Worm (Caenorhabditis elegans) whole organism, L2 larva: ENCODE results near the gene C27D6.3.

Source experiments
- F13H6.1 ChIP-seq: sonication (generic microtip); optimal IDR thresholded peaks from 2 replicates; lab custom pipeline; 2016; ENCODE audit warnings: missing genetic modification characterization, missing compliant biosample characterization
- Y55F3AM.14 ChIP-seq: fragments of 200-800 bp; sonication (Bioruptor generic); optimal IDR thresholded peaks from 2 replicates; lab custom pipeline; 2018; ENCODE audit warnings: mild to moderate bottlenecking, missing genetic modification characterization, missing compliant biosample characterization
- ZK546.5 ChIP-seq: sonication (generic microtip); optimal IDR thresholded peaks from 2 replicates; lab custom pipeline; 2017; ENCODE audit warnings: missing biosample characterization, missing genetic modification characterization
- aly-2 ChIP-seq: fragments of 150-350 bp; optimal IDR thresholded peaks from 2 replicates; lab custom pipeline; 2014; ENCODE audit warnings: missing biosample characterization, missing genetic modification characterization
- ama-1 ChIP-seq: fragments of 150-350 bp; optimal IDR thresholded peaks from 2 replicates; lab custom pipeline; 2018; ENCODE audit warnings: inconsistent platforms
- ceh-82 ChIP-seq: fragments of 150-350 bp; optimal IDR thresholded peaks from 2 replicates; lab custom pipeline; 2014; ENCODE audit warnings: missing biosample characterization, missing genetic modification characterization
- dmd-4 ChIP-seq: sonication (generic microtip); optimal IDR thresholded peaks from 2 replicates; lab custom pipeline; 2017; ENCODE audit warnings: missing biosample characterization, missing genetic modification characterization
- elt-3 ChIP-seq: sonication (generic microtip); optimal IDR thresholded peaks from 2 replicates; lab custom pipeline; 2017; ENCODE audit warnings: missing biosample characterization, missing genetic modification characterization
- fos-1 ChIP-seq: fragments of 150-350 bp; optimal IDR thresholded peaks from 2 replicates; lab custom pipeline; 2014; ENCODE audit warnings: missing biosample characterization, missing genetic modification characterization
- gmeb-1 ChIP-seq: fragments of 150-350 bp; optimal IDR thresholded peaks from 2 replicates; lab custom pipeline; 2014; ENCODE audit warnings: missing biosample characterization, missing genetic modification characterization
- lin-11 ChIP-seq: fragments of 150-350 bp; sonication (generic microtip); optimal IDR thresholded peaks from 2 replicates; lab custom pipeline; 2014; ENCODE audit warnings: missing biosample characterization, missing genetic modification characterization, inconsistent platforms, mixed read lengths
- lin-13 ChIP-seq: fragments of 150-350 bp; optimal IDR thresholded peaks from 2 replicates; lab custom pipeline; 2014; ENCODE audit warnings: missing biosample characterization, missing genetic modification reagents, missing genetic modification characterization
- mdl-1 ChIP-seq, 2 experiments: fragments of 150-350 bp in 1 of 2; sonication (generic microtip) in 1 of 2; optimal IDR thresholded peaks; 2 replicates each; lab custom pipeline; 2017; ENCODE audit warnings: missing biosample characterization in 2 of 2, missing genetic modification characterization in 2 of 2
- nhr-10 ChIP-seq: sonication (generic microtip); optimal IDR thresholded peaks from 2 replicates; lab custom pipeline; 2017; ENCODE audit warnings: missing biosample characterization, missing genetic modification characterization
- nhr-129 ChIP-seq: fragments of 150-350 bp; optimal IDR thresholded peaks from 2 replicates; lab custom pipeline; 2014; ENCODE audit warnings: missing biosample characterization, missing genetic modification characterization
- nhr-23 ChIP-seq: fragments of 150-350 bp; optimal IDR thresholded peaks from 2 replicates; lab custom pipeline; 2014; ENCODE audit warnings: missing biosample characterization, missing genetic modification reagents, missing genetic modification characterization
- nhr-237 ChIP-seq: fragments of 150-350 bp; optimal IDR thresholded peaks from 2 replicates; lab custom pipeline; 2014; ENCODE audit warnings: missing biosample characterization, missing genetic modification characterization
- nhr-25 ChIP-seq: fragments of 150-350 bp; sonication (generic microtip); optimal IDR thresholded peaks from 3 replicates; lab custom pipeline; 2014; ENCODE audit warnings: missing biosample characterization, missing genetic modification characterization
- sma-3 ChIP-seq: sonication (generic microtip); optimal IDR thresholded peaks from 2 replicates; lab custom pipeline; 2016; ENCODE audit warnings: missing genetic modification reagents, missing genetic modification characterization, missing compliant biosample characterization
- sma-9 ChIP-seq, 2 experiments: fragments of 150-350 bp in 1 of 2; sonication (generic microtip) in 1 of 2; optimal IDR thresholded peaks; 2 replicates each; lab custom pipeline; 2014 to 2016; ENCODE audit warnings: missing genetic modification characterization in 2 of 2, mild to moderate bottlenecking in 1 of 2, missing biosample characterization in 1 of 2, missing compliant biosample characterization in 1 of 2, missing genetic modification reagents in 1 of 2, moderate library complexity in 1 of 2
- snpc-4 ChIP-seq: fragments of 150-350 bp; optimal IDR thresholded peaks from 2 replicates; lab custom pipeline; 2014; ENCODE audit warnings: missing biosample characterization, missing genetic modification characterization
- unc-39 ChIP-seq: fragments of 150-350 bp; optimal IDR thresholded peaks from 2 replicates; lab custom pipeline; 2014; ENCODE audit warnings: missing biosample characterization, missing genetic modification characterization
- zag-1 ChIP-seq: fragments of 150-350 bp; optimal IDR thresholded peaks from 2 replicates; lab custom pipeline; 2014; ENCODE audit warnings: missing biosample characterization, missing genetic modification characterization
- ztf-11 ChIP-seq: sonication (generic microtip); optimal IDR thresholded peaks from 2 replicates; lab custom pipeline; 2017; ENCODE audit warnings: missing biosample characterization, missing genetic modification characterization
- ztf-4 ChIP-seq: fragments of 150-350 bp; optimal IDR thresholded peaks from 2 replicates; lab custom pipeline; 2014; ENCODE audit warnings: missing biosample characterization, missing genetic modification characterization

Gene C27D6.3

ce11 chrII:5141945-5142514 is 32.2 kb downstream of the C27D6.3 start, which contains the start of gene nas-29 (continued):
- TF ChIP-seq nhr-23 = no peak
- TF ChIP-seq sma-9 (GFP tag; optimal IDR thresholded peaks at IDR 0.05; lab: Kevin White, UChicago) = peak; percentile 50
- no peak for TF ChIP-seq sma-9 (tag; optimal IDR thresholded peaks at IDR 0.05; lab: Kevin White, UChicago)

- no peak for TF ChIP-seq nhr-237 (tag; lab: Kevin White, UChicago)
- no peak for TF ChIP-seq elt-3
- no peak for TF ChIP-seq nhr-129
- no peak for TF ChIP-seq Y55F3AM.14 (GFP tag; lab: Kevin White, UChicago)
- no peak for TF ChIP-seq sma-3 (GFP tag; lab: Kevin White, UChicago)
- TF ChIP-seq F13H6.1 (tag; lab: Kevin White, UChicago) = no peak
- TF ChIP-seq nhr-25 (tag; lab: Kevin White, UChicago) = no peak
- TF ChIP-seq gmeb-1 (tag; lab: Kevin White, UChicago) = no peak
- TF ChIP-seq ceh-82 (tag; lab: Kevin White, UChicago) = no peak
- TF ChIP-seq lin-11 (tag; lab: Kevin White, UChicago) = no peak
- no peak for TF ChIP-seq lin-13 (GFP tag; lab: Kevin White, UChicago)
- no peak for TF ChIP-seq ztf-11 (tag; lab: Kevin White, UChicago)
- TF ChIP-seq mdl-1 (tag; optimal IDR thresholded peaks at IDR 0.05; lab: Kevin White, UChicago) = no peak
- TF ChIP-seq zag-1 (tag; lab: Kevin White, UChicago) = no peak
- no peak for TF ChIP-seq nhr-10 (tag; lab: Kevin White, UChicago)
- TF ChIP-seq aly-2 (tag; lab: Kevin White, UChicago) = no peak
- TF ChIP-seq dmd-4 (tag; lab: Kevin White, UChicago) = no peak
- no peak for TF ChIP-seq fos-1 (tag; lab: Kevin White, UChicago)
Measured at ce11 chrII:5136296-5136767, 37.9 kb downstream of the C27D6.3 start, which contains the start of gene F58A6.2. Gene F58A6.2, plus strand, starts transcription at chrII:5136717.

DNA sequence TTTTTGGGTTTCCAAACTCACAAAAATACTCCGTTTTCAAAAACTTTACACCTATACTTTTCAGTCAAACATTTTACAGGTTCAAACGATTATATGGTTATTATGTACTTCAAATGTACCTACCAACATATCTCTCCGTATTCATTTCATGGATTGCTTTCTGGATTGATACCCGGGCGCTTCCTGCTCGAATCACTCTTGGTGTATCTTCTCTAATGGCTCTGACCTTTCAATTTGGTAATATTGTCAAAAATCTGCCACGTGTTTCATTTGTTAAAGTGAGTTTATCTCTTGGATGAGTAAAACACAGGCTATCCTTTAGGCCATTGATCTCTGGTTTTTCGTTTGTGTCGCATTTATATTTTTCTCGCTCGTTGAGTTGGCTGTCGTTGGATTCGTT is 42.5 kb downstream of the C27D6.3 start:
- TF ChIP-seq mdl-1 (tag; optimal IDR thresholded peaks at IDR 0.05; lab: Kevin White, UChicago) (no peak), Y55F3AM.14 (GFP tag; lab: Kevin White, UChicago) (no peak), ztf-4 (tag; lab: Kevin White, UChicago) (no peak), ZK546.5 (tag; lab: Kevin White, UChicago) (no peak)

ce11 chrII:5130081-5130480 is 44.2 kb downstream of the C27D6.3 start, which contains the start of gene lgc-56:
Gene lgc-56, plus strand, starts transcription at chrII:5130381.
- TF ChIP-seq ama-1 (lab: Kevin White, UChicago) (no peak), dmd-4 (tag; lab: Kevin White, UChicago) (no peak), unc-39 (no peak), ceh-82 (tag; lab: Kevin White, UChicago) (no peak), snpc-4 (no peak)
